Fruit fly (Drosophila melanogaster) whole organism, pupa: ENCODE data around the gene CG4766.

Experiments used
- CG10348 ChIP-seq: fragments of 200-800 bp; sonication (Bioruptor generic); IDR thresholded peaks from 2 replicates; pipeline ENCODE4 v1.3.6; 2022; ENCODE audit warnings: missing biosample characterization, missing genetic modification characterization
- CG14655 ChIP-seq: fragments of 200-800 bp; sonication (Bioruptor generic); optimal IDR thresholded peaks from 3 replicates; lab custom pipeline; 2017; ENCODE audit warnings: mild to moderate bottlenecking, missing biosample characterization, missing genetic modification reagents, missing genetic modification characterization
- CG4496 ChIP-seq: fragments of 200-800 bp; sonication (Bioruptor generic); IDR thresholded peaks from 3 replicates; pipeline ENCODE4 v1.3.6; 2022; ENCODE audit warnings: missing biosample characterization, missing genetic modification characterization
- EcR ChIP-seq: fragments of 200-800 bp; sonication (Bioruptor generic); optimal IDR thresholded peaks from 3 replicates; lab custom pipeline; 2019; ENCODE audit warnings: missing biosample characterization, missing genetic modification characterization, mild to moderate bottlenecking, moderate library complexity, missing genetic modification reagents
- Pif1B ChIP-seq: fragments of 200-800 bp; sonication (Bioruptor generic); optimal IDR thresholded peaks from 3 replicates; lab custom pipeline; 2016; ENCODE audit warnings: missing biosample characterization, missing genetic modification characterization
- fd96Ca ChIP-seq: fragments of 200-800 bp; sonication (Bioruptor generic); IDR thresholded peaks from 3 replicates; pipeline ENCODE4 v1.3.6; 2022; ENCODE audit warnings: missing biosample characterization, missing genetic modification characterization

- TF ChIP-seq CG4496 (GFP tag; lab: Robert Waterston, UW) (no peak), EcR (GFP tag; lab: Kevin White, UChicago) (no peak), CG10348 (GFP tag; lab: Robert Waterston, UW) (no peak), Pif1B (GFP tag; lab: Kevin White, UChicago) (no peak), CG14655 (GFP tag; lab: Kevin White, UChicago) (no peak), fd96Ca (no peak)
Observed at dm6 chrX:5970666-5971057, 29.9 kb downstream of the CG4766 start.
